Fruit fly (Drosophila melanogaster) whole organism, adult: Measurements from ENCODE around the gene TH1.

Experiments used
- CG11617 ChIP-seq: fragments of 200-800 bp; sonication (Bioruptor generic); optimal IDR thresholded peaks from 2 replicates; lab custom pipeline; 2017; ENCODE audit warnings: mild to moderate bottlenecking, missing biosample characterization, missing genetic modification reagents, missing genetic modification characterization
- CG12768 ChIP-seq: fragments of 200-800 bp; sonication (Bioruptor generic); optimal IDR thresholded peaks from 2 replicates; lab custom pipeline; 2017; ENCODE audit warnings: missing biosample characterization, missing genetic modification characterization, mild to moderate bottlenecking, moderate library complexity, missing genetic modification reagents
- CG14711 ChIP-seq: fragments of 200-800 bp; sonication (Bioruptor generic); optimal IDR thresholded peaks from 2 replicates; lab custom pipeline; 2018; ENCODE audit warnings: missing biosample characterization, mild to moderate bottlenecking, missing genetic modification characterization, moderate library complexity
- CG1620 ChIP-seq: fragments of 200-800 bp; sonication (Bioruptor generic); optimal IDR thresholded peaks from 2 replicates; lab custom pipeline; 2016; ENCODE audit warnings: missing biosample characterization, missing genetic modification characterization
- CG33017 ChIP-seq: fragments of 200-800 bp; sonication (Bioruptor generic); optimal IDR thresholded peaks from 2 replicates; lab custom pipeline; 2018; ENCODE audit warnings: missing biosample characterization, mild to moderate bottlenecking, missing genetic modification characterization, moderate library complexity
- CG5204 ChIP-seq: fragments of 200-800 bp; sonication (Bioruptor generic); optimal IDR thresholded peaks from 2 replicates; lab custom pipeline; 2016; ENCODE audit warnings: missing biosample characterization, missing genetic modification characterization
- CG7045 ChIP-seq: fragments of 200-800 bp; sonication (Bioruptor generic); optimal IDR thresholded peaks from 2 replicates; lab custom pipeline; 2017; ENCODE audit warnings: missing biosample characterization, mild to moderate bottlenecking, missing genetic modification characterization
- CG7101 ChIP-seq: fragments of 200-800 bp; sonication (Bioruptor generic); optimal IDR thresholded peaks from 2 replicates; lab custom pipeline; 2018; ENCODE audit warnings: missing biosample characterization, mild to moderate bottlenecking, missing genetic modification characterization, moderate library complexity
- Clk ChIP-seq: fragments of 200-800 bp; sonication (Bioruptor generic); optimal IDR thresholded peaks from 2 replicates; lab custom pipeline; 2017; ENCODE audit warnings: missing biosample characterization, missing genetic modification characterization
- Crg-1 ChIP-seq: fragments of 200-800 bp; sonication (Bioruptor generic); optimal IDR thresholded peaks from 2 replicates; lab custom pipeline; 2016; ENCODE audit warnings: missing biosample characterization, missing genetic modification characterization
- Hr96 ChIP-seq: fragments of 200-800 bp; sonication (Bioruptor generic); optimal IDR thresholded peaks from 2 replicates; lab custom pipeline; 2016; ENCODE audit warnings: missing biosample characterization, missing genetic modification characterization
- Mnt ChIP-seq: fragments of 200-800 bp; sonication (Bioruptor generic); optimal IDR thresholded peaks from 2 replicates; lab custom pipeline; 2016; ENCODE audit warnings: missing biosample characterization, mild to moderate bottlenecking, missing genetic modification characterization
- bab1 ChIP-seq: fragments of 200-800 bp; sonication (Bioruptor generic); optimal IDR thresholded peaks from 3 replicates; lab custom pipeline; 2019; ENCODE audit warnings: missing biosample characterization, mild to moderate bottlenecking, missing genetic modification characterization, moderate library complexity
- cic ChIP-seq: fragments of 200-800 bp; sonication (Bioruptor generic); optimal IDR thresholded peaks from 2 replicates; lab custom pipeline; 2017; ENCODE audit warnings: missing biosample characterization, mild to moderate bottlenecking, missing genetic modification characterization, moderate library complexity
- cnc ChIP-seq, 2 experiments: fragments of >200 bp; optimal IDR thresholded peaks; 2 replicates each; lab custom pipeline; 2017
- kay ChIP-seq: fragments of 200-800 bp; sonication (Bioruptor generic); peaks from one replicate; lab custom pipeline; 2016; ENCODE audit warnings: missing biosample characterization, missing genetic modification characterization, borderline replicate concordance
- ovo ChIP-seq: fragments of 200-800 bp; sonication (Bioruptor generic); optimal IDR thresholded peaks from 2 replicates; lab custom pipeline; 2016; ENCODE audit warnings: missing biosample characterization, missing genetic modification characterization
- pad ChIP-seq: fragments of 200-800 bp; sonication (Bioruptor generic); optimal IDR thresholded peaks from 3 replicates; lab custom pipeline; 2017; ENCODE audit warnings: missing biosample characterization, missing genetic modification characterization, mild to moderate bottlenecking, moderate library complexity, missing genetic modification reagents
- tj ChIP-seq: fragments of 200-800 bp; sonication (Bioruptor generic); optimal IDR thresholded peaks from 3 replicates; lab custom pipeline; 2017; ENCODE audit warnings: missing biosample characterization, mild to moderate bottlenecking, missing genetic modification characterization, moderate library complexity
- toe ChIP-seq: fragments of 200-800 bp; sonication (Bioruptor generic); optimal IDR thresholded peaks from 2 replicates; lab custom pipeline; 2016; ENCODE audit warnings: missing biosample characterization, missing genetic modification characterization

The TH1 gene

DNA sequence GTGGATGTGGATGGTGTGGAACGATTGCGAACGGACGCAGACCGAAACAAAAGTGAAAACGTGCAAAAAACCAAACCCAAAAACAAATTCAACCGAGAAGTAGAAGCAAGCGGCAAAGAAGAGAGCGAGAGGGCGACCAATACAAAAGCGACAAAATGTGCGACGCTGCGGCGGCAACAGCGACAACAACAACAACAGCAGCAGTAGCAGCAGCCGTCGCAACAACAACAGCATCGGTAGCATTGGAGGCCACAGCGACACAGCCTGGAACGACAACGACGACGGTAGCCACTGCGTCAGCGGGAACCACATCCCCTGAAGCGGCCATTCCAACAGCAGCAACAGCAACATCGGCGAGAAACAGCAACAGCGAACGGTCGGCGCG lies 31.9 kb upstream of the TH1 start:
- no peak for TF ChIP-seq pad (GFP tag; lab: Kevin White, UChicago)
- peak; percentile 82 for TF ChIP-seq bab1 (GFP tag; lab: Kevin White, UChicago)
- no peak for TF ChIP-seq CG14711 (tag; lab: Kevin White, UChicago)
- TF ChIP-seq CG7101 (tag; lab: Kevin White, UChicago) = no peak
- peak; percentile 19 for TF ChIP-seq CG11617
- no peak for TF ChIP-seq Mnt (GFP tag; lab: Kevin White, UChicago)
- no peak for TF ChIP-seq Clk (GFP tag; lab: Kevin White, UChicago)
- TF ChIP-seq CG12768 (GFP tag; lab: Kevin White, UChicago) = no peak
- no peak for TF ChIP-seq Crg-1 (GFP tag; lab: Kevin White, UChicago)
- TF ChIP-seq cic (GFP tag; lab: Kevin White, UChicago) = peak; percentile 7
- peak; percentile 44 for TF ChIP-seq Hr96 (GFP tag; lab: Kevin White, UChicago)
- TF ChIP-seq cnc (optimal IDR thresholded peaks at IDR 0.05; lab: Kevin White, UChicago) = no peak
- TF ChIP-seq CG5204 = no peak
- TF ChIP-seq tj = peak; percentile 59
- no peak for TF ChIP-seq ovo (GFP tag; lab: Kevin White, UChicago)
- TF ChIP-seq toe (GFP tag; lab: Kevin White, UChicago) = no peak
- TF ChIP-seq CG7045 = no peak
- TF ChIP-seq CG1620 (GFP tag; lab: Kevin White, UChicago) = no peak
- no peak for TF ChIP-seq kay (GFP tag; lab: Kevin White, UChicago)
- no peak for TF ChIP-seq CG33017 (tag; lab: Kevin White, UChicago)

DNA sequence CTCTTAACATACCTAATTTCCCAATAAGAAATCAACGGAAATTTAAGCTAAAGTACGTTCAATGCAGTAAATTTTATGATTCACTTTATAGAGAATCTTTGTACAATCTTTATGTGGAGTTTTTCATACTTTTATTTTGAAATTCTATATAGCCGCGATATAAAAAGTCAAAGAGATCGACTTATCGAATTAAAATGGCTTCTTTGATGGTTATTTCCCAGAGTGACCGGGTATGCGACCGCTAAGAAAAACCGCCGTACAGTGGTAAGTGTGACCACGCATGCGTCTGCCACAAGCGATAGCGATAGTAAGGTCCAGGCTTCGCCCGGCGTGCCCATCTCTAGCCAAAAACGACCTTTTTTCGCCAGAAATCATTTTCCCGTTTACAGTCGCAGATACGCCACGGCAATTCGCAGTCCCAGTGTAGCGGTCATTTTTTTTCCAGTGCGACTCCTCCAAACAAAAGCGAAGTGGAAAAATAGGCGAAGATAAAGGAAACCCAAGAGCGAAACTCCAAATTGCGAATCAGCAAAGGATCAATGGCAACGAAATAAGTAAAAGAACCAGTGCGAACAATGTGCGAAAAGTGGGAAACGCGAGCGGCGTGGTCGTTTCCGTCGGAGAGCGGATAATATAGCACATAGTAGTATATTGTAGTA lies 31.4 kb upstream of the TH1 start, which contains the start of gene hang:
Gene hang (plus strand): TSS at position 366 of the 659 bp plus-strand sequence.
- TF ChIP-seq cic (GFP tag; lab: Kevin White, UChicago) (peak; percentile 42), CG11617 (peak; percentile 65), CG14711 (tag; lab: Kevin White, UChicago) (peak; percentile 8), CG1620 (GFP tag; lab: Kevin White, UChicago) (peak; percentile 37), cnc (optimal IDR thresholded peaks at IDR 0.05; lab: Kevin White, UChicago) (no peak), CG33017 (tag; lab: Kevin White, UChicago) (no peak), CG7101 (tag; lab: Kevin White, UChicago) (peak; percentile 37), Crg-1 (GFP tag; lab: Kevin White, UChicago) (peak; percentile 25), Clk (GFP tag; lab: Kevin White, UChicago) (no peak), bab1 (GFP tag; lab: Kevin White, UChicago) (peak; percentile 20), tj (no peak), kay (GFP tag; lab: Kevin White, UChicago) (no peak), ovo (GFP tag; lab: Kevin White, UChicago) (peak; percentile 45), Mnt (GFP tag; lab: Kevin White, UChicago) (peak; percentile 83), Hr96 (GFP tag; lab: Kevin White, UChicago) (peak; percentile 6)

DNA sequence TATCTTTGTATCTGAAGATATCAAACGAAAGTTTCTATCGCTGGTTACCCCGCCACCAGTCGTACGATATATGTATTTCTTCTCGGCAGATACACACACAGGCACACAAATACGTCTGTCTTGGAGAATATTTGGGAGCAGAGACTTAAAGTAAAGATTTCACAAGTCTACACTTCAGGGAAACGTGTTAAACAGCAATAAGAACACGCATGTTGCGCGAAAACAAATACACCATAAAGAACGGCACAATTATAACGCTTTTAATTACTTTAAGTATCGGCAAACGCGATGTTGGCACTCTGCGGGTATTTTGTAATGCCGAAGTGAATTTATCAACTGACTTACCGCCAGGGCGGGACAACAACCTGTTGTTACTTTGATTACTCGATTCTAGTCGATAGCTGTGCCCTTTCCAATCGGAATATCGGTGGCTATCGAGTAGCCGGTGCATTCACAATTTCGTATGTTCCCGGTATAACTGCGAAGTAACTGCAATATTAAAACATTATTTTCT lies 30.7 kb upstream of the TH1 start, which contains the start of gene AnxB11:
Gene AnxB11 (minus strand): TSS at position 367 of the 514 bp plus-strand sequence.
- peak; percentile 18 for TF ChIP-seq tj
- peak; percentile 69 for TF ChIP-seq Mnt (GFP tag; lab: Kevin White, UChicago)
- TF ChIP-seq bab1 (GFP tag; lab: Kevin White, UChicago) = peak; percentile 6
- TF ChIP-seq CG1620 (GFP tag; lab: Kevin White, UChicago) = no peak
- TF ChIP-seq cnc (optimal IDR thresholded peaks at IDR 0.05; lab: Kevin White, UChicago) = no peak
- peak; percentile 55 for TF ChIP-seq pad (GFP tag; lab: Kevin White, UChicago)
- no peak for TF ChIP-seq CG14711 (tag; lab: Kevin White, UChicago)

DNA sequence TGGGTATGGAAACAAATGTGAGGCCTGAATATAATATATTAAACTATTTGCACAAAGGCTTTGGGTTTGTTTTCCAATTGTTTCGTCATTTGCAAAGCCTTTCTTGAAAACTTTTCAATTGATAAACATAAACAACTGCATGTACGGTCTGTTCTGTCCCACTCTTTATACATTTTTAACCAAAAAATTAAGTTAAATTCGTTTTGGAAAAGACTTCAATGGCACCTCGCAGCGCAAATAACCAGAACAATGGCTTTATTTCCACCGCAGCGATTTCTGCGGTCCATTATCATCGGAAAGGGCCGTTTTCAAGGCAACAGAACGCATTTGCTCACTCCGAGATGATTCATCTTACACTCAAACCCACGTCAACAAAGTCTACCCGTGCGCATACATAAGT lies 29.6 kb upstream of the TH1 start:
- TF ChIP-seq cic (GFP tag; lab: Kevin White, UChicago) (no peak), kay (GFP tag; lab: Kevin White, UChicago) (peak; percentile 56)

DNA sequence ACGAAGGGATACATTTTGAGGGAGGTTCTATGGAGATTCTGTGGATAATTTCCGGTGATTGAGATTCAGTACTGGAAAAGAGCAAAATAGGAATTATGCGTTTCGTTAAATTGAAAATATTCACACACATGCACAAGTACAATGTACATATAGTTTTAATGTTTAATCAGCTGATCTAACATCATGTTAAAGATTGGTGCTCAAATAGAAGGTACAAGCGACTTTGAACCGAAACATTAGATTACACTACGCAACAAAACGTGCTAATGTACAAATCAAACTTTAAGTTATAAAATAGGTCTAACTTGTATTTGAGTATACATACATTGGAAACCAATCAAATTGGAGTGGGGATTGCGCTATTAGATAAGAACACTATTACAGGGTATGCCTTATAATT lies 28.8 kb upstream of the TH1 start:
- TF ChIP-seq CG12768 (GFP tag; lab: Kevin White, UChicago) (no peak), ovo (GFP tag; lab: Kevin White, UChicago) (no peak), Hr96 (GFP tag; lab: Kevin White, UChicago) (no peak), Clk (GFP tag; lab: Kevin White, UChicago) (no peak), CG1620 (GFP tag; lab: Kevin White, UChicago) (no peak), pad (GFP tag; lab: Kevin White, UChicago) (no peak), cnc (optimal IDR thresholded peaks at IDR 0.05; lab: Kevin White, UChicago) (no peak), tj (no peak), toe (GFP tag; lab: Kevin White, UChicago) (no peak), CG14711 (tag; lab: Kevin White, UChicago) (no peak), CG7045 (no peak), bab1 (GFP tag; lab: Kevin White, UChicago) (no peak), CG5204 (no peak), Mnt (GFP tag; lab: Kevin White, UChicago) (no peak), CG11617 (no peak), CG7101 (tag; lab: Kevin White, UChicago) (no peak)
